Worm (Caenorhabditis elegans) whole organism, early embryonic: Measurements from ENCODE around the gene C06E4.8.

Experiments
- ama-1 ChIP-seq: fragments of 150-350 bp; optimal IDR thresholded peaks from 2 replicates; lab custom pipeline; 2014
- ceh-13 ChIP-seq: fragments of 200-800 bp; sonication (Bioruptor generic); optimal IDR thresholded peaks from 2 replicates; lab custom pipeline; 2018; ENCODE audit warnings: mild to moderate bottlenecking, missing genetic modification characterization, missing compliant biosample characterization
- tbx-11 ChIP-seq: fragments of 200-800 bp; sonication (Bioruptor generic); IDR thresholded peaks from 2 replicates; pipeline ENCODE4 v1.3.6; 2022; ENCODE audit warnings: missing genetic modification characterization, missing compliant biosample characterization

- TF ChIP-seq ama-1 (lab: Kevin White, UChicago) (no peak), tbx-11 (no peak), ceh-13 (GFP tag; lab: Kevin White, UChicago) (no peak)
Observed at ce11 chrIV:7282957-7283356, 2.7 kb downstream of the C06E4.8 start, which contains the start of gene C06E4.1.
